Fruit fly (Drosophila melanogaster) whole organism, embryonic: ENCODE results near the gene Trm7-32.

Experiments used
- Adf1 ChIP-seq: fragments of 200-800 bp; sonication (Bioruptor generic); IDR thresholded peaks from 2 replicates; pipeline ENCODE4 v1.3.6; 2022; ENCODE audit warnings: missing biosample characterization, missing genetic modification characterization
- CG10366 ChIP-seq: fragments of 200-800 bp; sonication (Bioruptor generic); IDR thresholded peaks from 2 replicates; pipeline ENCODE4 v1.3.6; 2022; ENCODE audit warnings: missing biosample characterization, missing genetic modification characterization
- CG10543 ChIP-seq: fragments of 200-800 bp; sonication (Bioruptor generic); optimal IDR thresholded peaks from 3 replicates; lab custom pipeline; 2017; ENCODE audit warnings: missing biosample characterization, mild to moderate bottlenecking, missing genetic modification characterization, moderate library complexity
- CG12391 ChIP-seq: fragments of 200-800 bp; sonication (Bioruptor generic); optimal IDR thresholded peaks from 3 replicates; lab custom pipeline; 2018; ENCODE audit warnings: missing biosample characterization, mild to moderate bottlenecking, missing genetic modification characterization, moderate library complexity
- CG12769 ChIP-seq: fragments of 200-800 bp; sonication (Bioruptor generic); optimal IDR thresholded peaks from 2 replicates; lab custom pipeline; 2019; ENCODE audit warnings: missing biosample characterization, mild to moderate bottlenecking, missing genetic modification characterization, moderate library complexity
- CG13123 ChIP-seq: fragments of 200-800 bp; sonication (Bioruptor generic); optimal IDR thresholded peaks from 2 replicates; lab custom pipeline; 2016; ENCODE audit warnings: missing biosample characterization, missing genetic modification characterization
- CG13894 ChIP-seq: fragments of 200-800 bp; sonication (Bioruptor generic); optimal IDR thresholded peaks from 3 replicates; lab custom pipeline; 2018; ENCODE audit warnings: missing biosample characterization, mild to moderate bottlenecking, missing genetic modification characterization, moderate library complexity
- CG1529 ChIP-seq: fragments of 200-800 bp; sonication (Bioruptor generic); optimal IDR thresholded peaks from 3 replicates; lab custom pipeline; 2018; ENCODE audit warnings: missing biosample characterization, missing genetic modification characterization
- CG1603 ChIP-seq: fragments of 200-800 bp; sonication (Bioruptor generic); optimal IDR thresholded peaks from 2 replicates; lab custom pipeline; 2019; ENCODE audit warnings: missing biosample characterization, mild to moderate bottlenecking, missing genetic modification characterization, moderate library complexity
- CG1647 ChIP-seq: fragments of 200-800 bp; sonication (Bioruptor generic); optimal IDR thresholded peaks from 3 replicates; lab custom pipeline; 2016; ENCODE audit warnings: missing biosample characterization, missing genetic modification characterization
- CG17829 ChIP-seq: fragments of 200-800 bp; optimal IDR thresholded peaks from 2 replicates; lab custom pipeline; 2019; ENCODE audit warnings: missing biosample characterization, mild to moderate bottlenecking, missing genetic modification characterization, moderate library complexity
- CG2129 ChIP-seq: fragments of 200-800 bp; sonication (Bioruptor generic); IDR thresholded peaks from 2 replicates; pipeline ENCODE4 v1.3.6; 2022; ENCODE audit warnings: missing biosample characterization, missing genetic modification characterization; ENCODE audit not compliant: partially characterized antibody
- CG2889 ChIP-seq: fragments of 200-800 bp; sonication (Bioruptor generic); IDR thresholded peaks from 3 replicates; pipeline ENCODE4 v1.3.6; 2022; ENCODE audit warnings: missing biosample characterization, missing genetic modification characterization
- CG31388 ChIP-seq: fragments of 200-800 bp; sonication (Bioruptor generic); optimal IDR thresholded peaks from 2 replicates; lab custom pipeline; 2016; ENCODE audit warnings: missing biosample characterization, missing genetic modification characterization
- CG3726 ChIP-seq: fragments of 200-800 bp; sonication (Bioruptor generic); IDR thresholded peaks from 3 replicates; pipeline ENCODE4, ENCODE4 v1.3.6; 2022; ENCODE audit warnings: missing biosample characterization, missing genetic modification characterization
- CG3995 ChIP-seq: fragments of 200-800 bp; sonication (Bioruptor generic); optimal IDR thresholded peaks from 3 replicates; lab custom pipeline; 2016; ENCODE audit warnings: missing biosample characterization, missing genetic modification characterization
- CG6175 ChIP-seq: fragments of 200-800 bp; sonication (Bioruptor generic); IDR thresholded peaks from 3 replicates; pipeline ENCODE4 v1.3.6; 2022; ENCODE audit warnings: missing biosample characterization, missing genetic modification characterization
- CG6854 ChIP-seq: fragments of 200-800 bp; sonication (Bioruptor generic); optimal IDR thresholded peaks from 3 replicates; lab custom pipeline; 2017; ENCODE audit warnings: missing biosample characterization, mild to moderate bottlenecking, missing genetic modification characterization
- CG8478 ChIP-seq: fragments of >200 bp; optimal IDR thresholded peaks from 2 replicates; lab custom pipeline; 2018
- CG8924 ChIP-seq: fragments of 200-800 bp; optimal IDR thresholded peaks from 3 replicates; lab custom pipeline; 2019; ENCODE audit warnings: missing biosample characterization, mild to moderate bottlenecking, missing genetic modification characterization, moderate library complexity
- CG9437 ChIP-seq: fragments of 200-800 bp; sonication (Bioruptor generic); optimal IDR thresholded peaks from 2 replicates; lab custom pipeline; 2018; ENCODE audit warnings: missing biosample characterization, mild to moderate bottlenecking, missing genetic modification characterization
- Chrac-16 ChIP-seq: fragments of 200-800 bp; sonication (Bioruptor generic); optimal IDR thresholded peaks from 3 replicates; lab custom pipeline; 2016; ENCODE audit warnings: missing biosample characterization, missing genetic modification characterization
- Dad ChIP-seq: fragments of 200-800 bp; sonication (Bioruptor generic); optimal IDR thresholded peaks from 3 replicates; lab custom pipeline; 2016; ENCODE audit warnings: missing biosample characterization, missing genetic modification characterization
- Eip74EF ChIP-seq, 2 experiments: fragments of 200-800 bp in 1 of 2; fragments of >200 bp in 1 of 2; sonication (Bioruptor generic) in 1 of 2; optimal IDR thresholded peaks; 2 replicates each; lab custom pipeline; 2017 to 2019; ENCODE audit warnings: missing biosample characterization in 2 of 2, missing genetic modification characterization in 2 of 2, mild to moderate bottlenecking in 1 of 2, moderate library complexity in 1 of 2
- Ets65A ChIP-seq: fragments of 200-800 bp; sonication (Bioruptor generic); peaks from one replicate; lab custom pipeline; 2016; ENCODE audit warnings: missing biosample characterization, missing genetic modification characterization
- Sry-δ ChIP-seq: fragments of 200-800 bp; sonication (Bioruptor generic); optimal IDR thresholded peaks from 2 replicates; lab custom pipeline; 2016; ENCODE audit warnings: missing biosample characterization, missing genetic modification characterization
- ac ChIP-seq: fragments of 200-800 bp; sonication (Bioruptor generic); optimal IDR thresholded peaks from 3 replicates; lab custom pipeline; 2017; ENCODE audit warnings: missing biosample characterization, mild to moderate bottlenecking, missing genetic modification characterization
- amos ChIP-seq: fragments of 200-800 bp; sonication (Bioruptor generic); IDR thresholded peaks from 2 replicates; pipeline ENCODE4 v1.3.6; 2022; ENCODE audit warnings: missing biosample characterization, missing genetic modification characterization; ENCODE audit not compliant: partially characterized antibody
- crp ChIP-seq, 2 experiments: fragments of 200-800 bp; sonication (Bioruptor generic); optimal IDR thresholded peaks; 2 replicates in 1 of 2; 3 replicates in 1 of 2; lab custom pipeline; 2017; ENCODE audit warnings: missing biosample characterization in 2 of 2, missing genetic modification characterization in 2 of 2, mild to moderate bottlenecking in 1 of 2, moderate library complexity in 1 of 2
- dati ChIP-seq: fragments of 200-800 bp; sonication (Bioruptor generic); IDR thresholded peaks from 2 replicates; pipeline ENCODE4 v1.3.6; 2022; ENCODE audit warnings: missing biosample characterization, missing genetic modification characterization
- esg ChIP-seq: fragments of 200-800 bp; sonication (Bioruptor generic); conservative IDR thresholded peaks from 2 replicates; pipeline ENCODE4 v1.3.6; 2022; ENCODE audit warnings: missing biosample characterization, missing genetic modification characterization
- gro ChIP-seq: fragments of 200-800 bp; sonication (Bioruptor generic); optimal IDR thresholded peaks from 2 replicates; lab custom pipeline; 2016; ENCODE audit warnings: missing biosample characterization, missing genetic modification characterization
- hbn ChIP-seq: fragments of 200-800 bp; sonication (Bioruptor generic); IDR thresholded peaks from 2 replicates; pipeline ENCODE4 v1.3.6; 2022; ENCODE audit warnings: missing biosample characterization, missing genetic modification characterization; ENCODE audit not compliant: partially characterized antibody
- her ChIP-seq: fragments of 200-800 bp; sonication (Bioruptor generic); optimal IDR thresholded peaks from 2 replicates; lab custom pipeline; 2016; ENCODE audit warnings: missing biosample characterization, missing genetic modification characterization
- hkb ChIP-seq, 2 experiments: fragments of 200-800 bp in 1 of 2; fragments of >200 bp in 1 of 2; sonication (Bioruptor generic) in 1 of 2; IDR thresholded peaks in 1 of 2; optimal IDR thresholded peaks in 1 of 2; 2 replicates each; pipeline versions ENCODE4 v1.3.6 to Lab custom; 2017 to 2022; ENCODE audit warnings: missing biosample characterization in 1 of 2, missing genetic modification characterization in 1 of 2
- lbe ChIP-seq: fragments of 200-800 bp; sonication (Bioruptor generic); optimal IDR thresholded peaks from 2 replicates; lab custom pipeline; 2016; ENCODE audit warnings: missing biosample characterization, mild to moderate bottlenecking, missing genetic modification characterization
- nerfin-2 ChIP-seq: fragments of 200-800 bp; sonication (Bioruptor generic); IDR thresholded peaks from 2 replicates; pipeline ENCODE4 v1.3.6; 2022; ENCODE audit warnings: missing biosample characterization, missing genetic modification characterization; ENCODE audit not compliant: partially characterized antibody
- nom ChIP-seq: fragments of 200-800 bp; sonication (Bioruptor generic); optimal IDR thresholded peaks from 2 replicates; lab custom pipeline; 2017; ENCODE audit warnings: missing biosample characterization, missing genetic modification characterization, mild to moderate bottlenecking, moderate library complexity, missing genetic modification reagents
- pros ChIP-seq: fragments of 200-800 bp; sonication (Bioruptor generic); optimal IDR thresholded peaks from 3 replicates; lab custom pipeline; 2019; ENCODE audit warnings: missing biosample characterization, mild to moderate bottlenecking, missing genetic modification characterization, moderate library complexity
- psq ChIP-seq: fragments of 200-800 bp; sonication (Bioruptor generic); optimal IDR thresholded peaks from 2 replicates; lab custom pipeline; 2017; ENCODE audit warnings: missing biosample characterization, missing genetic modification characterization
- pum ChIP-seq: fragments of 200-800 bp; sonication (Bioruptor generic); optimal IDR thresholded peaks from 2 replicates; lab custom pipeline; 2016; ENCODE audit warnings: missing biosample characterization, missing genetic modification characterization
- pzg ChIP-seq: fragments of 200-800 bp; sonication (Bioruptor generic); optimal IDR thresholded peaks from 3 replicates; lab custom pipeline; 2018; ENCODE audit warnings: missing biosample characterization, mild to moderate bottlenecking, missing genetic modification characterization, moderate library complexity
- slbo ChIP-seq: fragments of 200-800 bp; sonication (Bioruptor generic); IDR thresholded peaks from 2 replicates; pipeline ENCODE4 v1.3.6; 2022; ENCODE audit warnings: missing biosample characterization, missing genetic modification characterization
- tll ChIP-seq, 2 experiments: fragments of 200-800 bp in 1 of 2; fragments of >200 bp in 1 of 2; sonication (Bioruptor generic) in 1 of 2; optimal IDR thresholded peaks; 2 replicates each; lab custom pipeline; 2017 to 2019; ENCODE audit warnings: missing biosample characterization in 2 of 2, missing genetic modification characterization in 2 of 2, mild to moderate bottlenecking in 1 of 2, moderate library complexity in 1 of 2
- tna ChIP-seq: fragments of 200-800 bp; sonication (Bioruptor generic); IDR thresholded peaks from 2 replicates; pipeline ENCODE4 v1.3.6; 2022; ENCODE audit warnings: missing biosample characterization, missing genetic modification characterization; ENCODE audit not compliant: partially characterized antibody
- tx ChIP-seq: fragments of 200-800 bp; sonication (Bioruptor generic); optimal IDR thresholded peaks from 2 replicates; lab custom pipeline; 2016; ENCODE audit warnings: missing biosample characterization, missing genetic modification characterization
- zen2 ChIP-seq: fragments of 200-800 bp; sonication (Bioruptor generic); IDR thresholded peaks from 3 replicates; pipeline ENCODE4 v1.3.6; 2022; ENCODE audit warnings: missing biosample characterization, missing genetic modification characterization; ENCODE audit not compliant: partially characterized antibody

The Trm7-32 gene

DNA sequence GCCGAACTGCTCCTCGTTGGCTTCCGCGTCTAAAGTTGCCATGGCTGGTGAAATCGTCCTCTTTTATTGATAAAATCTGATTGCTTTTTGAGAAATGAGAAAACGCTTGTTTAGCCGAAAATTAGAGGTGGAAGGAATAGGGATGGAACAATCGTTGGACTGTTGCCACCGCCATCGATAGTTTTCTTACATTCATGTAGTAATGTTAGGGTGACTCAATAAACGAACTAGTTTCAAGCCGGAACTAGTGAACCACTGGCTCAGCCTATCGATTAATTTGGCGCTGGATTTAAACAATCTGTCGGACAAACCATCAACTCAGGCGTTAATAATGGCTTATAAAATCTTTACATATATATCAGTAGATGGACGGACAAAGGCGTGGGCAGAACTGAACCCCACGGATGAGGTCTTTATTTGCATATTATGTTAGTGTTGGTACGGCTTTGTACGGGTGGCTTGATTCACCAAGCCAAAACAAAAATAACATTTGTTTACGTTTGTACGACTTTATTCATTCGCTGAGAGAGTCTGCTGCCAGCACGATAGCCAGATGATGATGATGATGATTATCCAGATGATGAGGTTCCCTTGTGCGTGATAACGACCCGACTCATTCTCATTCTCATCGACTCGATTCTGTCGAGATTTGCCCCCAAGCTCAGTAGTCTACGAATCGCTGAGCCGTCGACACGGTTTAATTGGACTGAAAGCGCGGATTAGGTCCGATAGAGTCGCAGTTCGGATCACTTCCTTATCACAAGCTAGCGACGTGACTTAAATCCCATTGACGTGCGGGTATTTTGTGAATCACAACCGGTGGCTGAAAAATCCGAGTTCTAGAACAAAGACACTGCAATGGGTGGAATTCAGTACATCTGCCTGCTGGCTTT lies 38.0 kb upstream of the Trm7-32 start, which contains the start of the genes Sf3a1 and Irc (continued):
- TF ChIP-seq CG12391 (tag; lab: Kevin White, UChicago) (peak; percentile 50), ac (GFP tag; lab: Kevin White, UChicago) (no peak), CG1647 (GFP tag; lab: Kevin White, UChicago) (peak; percentile 11), gro (GFP tag; lab: Kevin White, UChicago) (peak; percentile 52), hbn (GFP tag; lab: Robert Waterston, UW) (peak; percentile 97), crp (GFP tag; optimal IDR thresholded peaks at IDR 0.05; lab: Kevin White, UChicago) (no peak), CG6175 (0 out of 3 replicates have a peak, but pooled peaks have one; percentile 13), Dad (GFP tag; lab: Kevin White, UChicago) (peak; percentile 25), Ets65A (peak; percentile 90), pum (GFP tag; lab: Kevin White, UChicago) (peak; percentile 7), slbo (peak; percentile 58; the same call in 1 of the 2 replicates), amos (peak; percentile 98), CG9437 (GFP tag; lab: Kevin White, UChicago) (no peak), CG12769 (tag; lab: Kevin White, UChicago) (peak; percentile 65), CG10543 (GFP tag; lab: Kevin White, UChicago) (peak; percentile 78), CG10366 (GFP tag; lab: Robert Waterston, UW) (no peak), CG3995 (peak; percentile 86), CG2129 (peak; percentile 86), dati (GFP tag; lab: Robert Waterston, UW) (no peak), esg (GFP tag; lab: Robert Waterston, UW) (no peak), CG8478 (lab: Kevin White, UChicago) (no peak), CG13894 (peak; percentile 42), psq (GFP tag; lab: Kevin White, UChicago) (no peak), nom (peak; percentile 64), nerfin-2 (GFP tag; lab: Robert Waterston, UW) (peak; percentile 91), CG8924 (tag; lab: Kevin White, UChicago) (no peak), tna (GFP tag; lab: Robert Waterston, UW) (peak; percentile 94), Adf1 (GFP tag; lab: Robert Waterston, UW) (no peak), zen2 (GFP tag; lab: Robert Waterston, UW) (peak; percentile 95), CG3726 (GFP tag; lab: Robert Waterston, UW) (no peak), CG6854 (GFP tag; lab: Kevin White, UChicago) (no peak), Eip74EF (GFP tag; optimal IDR thresholded peaks at IDR 0.05; lab: Kevin White, UChicago) (peak in 1 of 2 experiments; percentile 29), tll (GFP tag; optimal IDR thresholded peaks at IDR 0.05; lab: Kevin White, UChicago) (no peak), CG13123 (GFP tag; lab: Kevin White, UChicago) (no peak), CG17829 (tag; lab: Kevin White, UChicago) (peak; percentile 43), CG31388 (no peak), lbe (GFP tag; lab: Kevin White, UChicago) (peak; percentile 22), CG1529 (GFP tag; lab: Kevin White, UChicago) (no peak), CG2889 (GFP tag; lab: Robert Waterston, UW) (no peak), CG1603 (tag; lab: Kevin White, UChicago) (peak; percentile 81), hkb (optimal IDR thresholded peaks at IDR 0.05; lab: Kevin White, UChicago) (peak; percentile 38), hkb (GFP tag; IDR thresholded peaks at IDR 0.05; lab: Robert Waterston, UW) (0 out of 2 replicates have a peak, but pooled peaks have one; percentile 27), tx (GFP tag; lab: Kevin White, UChicago) (peak; percentile 18), pzg (peak; percentile 95), her (GFP tag; lab: Kevin White, UChicago) (peak; percentile 73), Chrac-16 (GFP tag; lab: Kevin White, UChicago) (peak; percentile 13), pros (no peak), Sry-δ (GFP tag; lab: Kevin White, UChicago) (peak; percentile 100)
